Worm (Caenorhabditis elegans): ENCODE measurements around the gene C44B11.4.

ce11 chrIII:3169279-3169678 is 25.7 kb upstream of the C44B11.4 start:
- TF ChIP-seq dao-5 (tag; optimal IDR thresholded peaks at IDR 0.05) (no peak), him-1 (tag; optimal IDR thresholded peaks at IDR 0.05) (no peak), W03F9.2 (tag; optimal IDR thresholded peaks at IDR 0.05) (no peak)
